Fruit fly (Drosophila melanogaster): ENCODE results near the gene roq.
A peak's percentile ranks its signal among the peaks of the same experiment; 100 is the strongest.

Gene roq

DNA sequence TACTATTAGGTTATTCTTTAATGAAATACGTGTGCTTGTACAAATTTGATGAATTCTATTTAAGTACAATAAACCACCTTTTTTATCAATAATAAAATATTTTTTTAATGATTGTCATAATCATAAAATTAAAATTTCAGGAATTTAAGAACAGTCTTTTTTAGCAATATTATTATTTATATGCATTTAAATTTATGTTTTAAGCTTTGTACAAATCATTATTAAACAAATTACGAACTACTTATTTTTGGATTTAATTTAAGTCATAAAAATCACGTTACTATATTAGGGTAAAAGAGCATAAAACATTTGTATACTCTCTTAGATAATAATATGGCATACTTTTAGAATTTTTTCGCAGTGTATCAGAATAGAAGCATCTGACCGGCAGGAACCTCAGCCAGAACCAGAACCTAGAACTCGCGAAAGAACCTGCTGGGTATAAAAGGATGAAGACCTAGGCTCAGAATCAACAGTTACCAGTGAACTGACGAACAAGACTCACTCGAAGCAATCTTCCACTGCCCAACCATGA, 16.2 kb downstream of the roq start, which contains the start of gene Cpr72Ea:
Cpr72Ea (plus strand) TSS at position 485 of the 535 bp plus-strand sequence.
- no peak for TF ChIP-seq noc (tag; optimal IDR thresholded peaks at IDR 0.05)

DNA sequence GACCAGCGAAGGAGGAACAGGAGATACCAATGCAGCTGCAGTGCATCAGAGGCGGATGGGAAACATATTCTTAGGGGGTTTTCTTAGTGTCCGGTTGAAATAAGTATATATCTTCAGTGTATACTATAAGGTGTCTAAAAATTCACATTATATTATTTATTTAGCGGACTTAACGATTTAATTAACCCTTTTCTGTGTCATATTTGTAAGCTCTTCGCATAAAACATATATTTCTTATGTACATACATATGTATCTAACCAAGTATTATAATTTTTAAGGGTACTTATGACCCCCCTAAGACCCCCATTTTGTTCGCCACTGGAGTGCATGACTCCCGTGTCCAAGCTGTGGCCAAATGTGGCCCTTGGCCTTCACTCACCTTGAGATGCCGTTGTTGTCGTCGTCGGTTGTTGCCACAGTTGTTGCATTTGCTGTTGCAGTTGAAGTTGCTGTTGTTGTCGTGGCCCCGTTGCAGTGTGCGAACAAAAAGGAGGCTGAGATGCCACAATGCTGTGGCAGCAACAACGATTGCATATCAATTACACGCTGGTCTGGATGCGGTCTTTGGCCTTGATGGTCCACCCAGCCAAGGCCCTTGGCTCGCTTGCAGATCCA, 17.1 kb downstream of the roq start:
- no peak for TF ChIP-seq noc (tag; optimal IDR thresholded peaks at IDR 0.05)

DNA sequence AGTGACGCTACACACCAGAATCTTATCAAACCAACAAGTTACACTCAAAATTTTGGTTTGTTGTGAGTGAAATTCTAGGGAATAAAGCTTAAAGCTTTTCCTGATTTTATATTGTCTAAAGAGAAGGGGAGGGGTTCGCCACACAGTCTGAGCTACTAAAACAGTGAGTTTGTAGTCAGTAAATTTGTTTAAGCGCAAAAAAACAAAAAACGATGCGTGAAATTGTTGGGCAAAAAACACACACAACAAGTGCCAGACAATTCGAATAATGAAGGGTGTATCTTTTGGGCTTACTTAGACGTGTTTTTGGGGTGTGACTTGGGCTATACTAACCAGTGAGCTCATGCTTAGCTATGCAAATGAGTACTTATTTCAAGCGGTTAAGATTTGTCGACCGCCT, 18.6 kb downstream of the roq start:
- TF ChIP-seq noc (tag; optimal IDR thresholded peaks at IDR 0.05), result no peak

dm6 chr3L:16359219-16359748, 19.1 kb downstream of the roq start, which contains the start of gene ringer:
Gene ringer (minus strand): TSS chr3L:16359428.
- TF ChIP-seq noc (tag; optimal IDR thresholded peaks at IDR 0.05), result no peak

- TF ChIP-seq noc (tag; optimal IDR thresholded peaks at IDR 0.05), result no peak
Measured at dm6 chr3L:16357860-16358259, 20.5 kb downstream of the roq start.

DNA sequence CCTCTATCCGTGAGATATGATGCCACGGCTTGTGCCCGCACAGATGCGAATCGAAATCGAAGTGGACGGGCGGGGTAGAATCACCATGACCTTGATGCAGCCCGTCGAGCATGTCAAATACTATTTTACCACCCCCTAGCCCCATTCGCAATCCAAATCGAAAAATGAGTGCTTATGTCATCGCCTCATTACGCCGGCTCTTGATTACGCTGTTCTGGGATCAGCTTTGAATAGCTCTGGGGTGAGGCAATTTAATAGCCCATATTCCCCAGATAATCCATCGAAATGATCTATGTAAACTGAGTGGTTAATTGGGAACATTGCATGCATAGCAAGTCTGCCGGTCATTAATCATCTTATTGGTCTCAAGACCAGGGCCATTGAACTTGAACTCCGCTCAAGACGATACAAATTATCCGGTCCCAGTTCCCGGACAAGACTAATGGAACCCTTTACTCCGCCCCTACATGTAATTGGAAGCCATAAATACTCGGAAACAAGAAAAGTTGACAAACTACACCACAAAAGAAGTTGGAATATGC, 21.1 kb downstream of the roq start:
- TF ChIP-seq noc (tag; optimal IDR thresholded peaks at IDR 0.05), result no peak

dm6 chr3L:16356171-16356765, 22.1 kb downstream of the roq start:
- TF ChIP-seq noc (tag; optimal IDR thresholded peaks at IDR 0.05), result peak; percentile 17

dm6 chr3L:16354197-16354596, 24.2 kb downstream of the roq start, which contains the start of gene Pdh:
Gene Pdh (minus strand): TSS chr3L:16354297.
- no peak for TF ChIP-seq noc (tag; optimal IDR thresholded peaks at IDR 0.05)

DNA sequence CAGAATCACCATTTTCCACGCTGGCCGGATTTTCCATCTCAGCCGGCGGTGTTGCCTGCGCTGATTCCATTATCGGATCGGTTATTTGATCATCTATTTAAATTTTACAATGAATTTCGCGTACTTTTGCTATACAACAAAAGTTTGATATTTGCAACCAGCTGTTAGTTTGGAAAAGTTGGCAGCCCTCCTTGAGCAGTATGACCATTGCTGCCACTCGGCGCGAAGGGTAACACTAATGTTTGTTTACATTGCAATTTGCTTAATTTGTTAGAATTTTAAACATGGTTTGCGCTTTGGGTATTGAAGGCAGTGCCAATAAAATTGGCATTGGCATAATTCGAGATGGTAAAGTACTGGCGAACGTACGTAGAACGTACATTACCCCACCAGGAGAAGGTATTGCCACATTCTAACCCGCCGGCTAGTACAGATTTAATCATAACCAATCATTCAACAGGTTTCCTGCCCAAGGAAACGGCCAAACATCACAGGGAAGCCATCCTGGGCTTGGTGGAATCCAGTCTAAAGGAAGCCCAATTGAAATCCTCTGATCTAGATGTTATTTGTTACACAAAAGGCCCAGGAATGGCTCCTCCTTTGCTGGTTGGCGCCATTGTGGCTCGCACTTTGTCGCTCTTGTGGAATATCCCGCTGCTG, 26.5 kb downstream of the roq start, which contains the start of the genes Golgin104 and Tcs3:
Golgin104 (minus strand) TSS at position 182 of the 660 bp plus-strand sequence.
Tcs3 (plus strand) TSS at position 222 of the 660 bp plus-strand sequence.
- TF ChIP-seq noc (tag; optimal IDR thresholded peaks at IDR 0.05), result no peak

- TF ChIP-seq noc (tag; optimal IDR thresholded peaks at IDR 0.05), result no peak
Measured at dm6 chr3L:16349686-16350085, 28.7 kb downstream of the roq start.

dm6 chr3L:16347914-16348313, 30.5 kb downstream of the roq start, which contains the start of gene mRpS34:
Gene mRpS34 (plus strand): TSS chr3L:16348074.
- TF ChIP-seq noc (tag; optimal IDR thresholded peaks at IDR 0.05), result no peak

- TF ChIP-seq noc (tag; optimal IDR thresholded peaks at IDR 0.05), result no peak
Measured at dm6 chr3L:16346023-16346422, 32.3 kb downstream of the roq start, which contains the start of gene CG33257. Gene CG33257 (plus strand): TSS chr3L:16346323.

dm6 chr3L:16339873-16340272, 38.5 kb downstream of the roq start:
- no peak for TF ChIP-seq noc (tag; optimal IDR thresholded peaks at IDR 0.05)

- TF ChIP-seq noc (tag; optimal IDR thresholded peaks at IDR 0.05), result no peak
Measured at dm6 chr3L:16339463-16339862, 38.9 kb downstream of the roq start.

DNA sequence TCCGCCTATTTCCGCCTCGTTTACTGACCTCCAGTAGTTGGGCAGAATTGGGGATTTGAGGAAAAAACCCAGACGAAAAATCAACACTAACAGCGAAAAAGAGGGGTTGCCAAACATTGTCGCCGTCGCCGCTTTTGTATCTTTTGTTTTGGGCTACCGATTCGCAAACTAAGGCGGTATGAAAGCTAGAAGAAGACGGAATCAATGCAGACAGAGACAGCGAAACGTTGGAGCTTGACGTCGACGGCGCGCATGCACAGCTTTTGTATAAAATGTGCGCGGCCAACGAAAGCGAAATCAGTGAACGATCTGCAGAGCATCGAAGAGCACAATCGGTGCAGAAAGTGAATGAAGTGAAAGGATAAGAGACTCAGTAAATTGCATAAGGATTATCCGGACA, 39.7 kb downstream of the roq start, which contains the start of gene CG4998:
CG4998 (plus strand) TSS at position 301 of the 400 bp plus-strand sequence.
- TF ChIP-seq noc (tag; optimal IDR thresholded peaks at IDR 0.05), result no peak

DNA sequence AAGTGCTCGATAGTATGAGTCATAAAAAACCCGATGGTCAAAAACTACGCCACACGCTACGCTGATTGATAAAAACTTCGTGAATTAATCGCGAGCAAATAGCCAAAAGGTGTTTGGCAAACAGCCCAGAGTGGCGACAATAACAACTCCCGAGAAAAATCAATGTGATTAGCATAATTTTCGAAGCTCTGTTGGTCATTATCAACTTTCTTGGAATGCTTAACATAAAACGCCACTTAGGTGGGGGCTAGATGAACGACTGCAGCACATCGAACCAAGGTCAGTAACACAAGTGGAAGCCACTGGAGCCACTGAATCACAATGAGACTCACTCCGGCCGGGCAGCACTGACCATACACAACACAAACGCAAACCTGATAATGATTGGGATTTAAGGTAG, 40.6 kb downstream of the roq start:
- no peak for TF ChIP-seq noc (tag; optimal IDR thresholded peaks at IDR 0.05)

All from whole organism, larva.